Worm (Caenorhabditis elegans) whole organism, L4 larva: ENCODE data around the gene trpp-3.

Experiments used
- fkh-10 ChIP-seq: fragments of 150-350 bp; optimal IDR thresholded peaks from 2 replicates; lab custom pipeline; 2014; ENCODE audit warnings: missing biosample characterization, missing genetic modification reagents, missing genetic modification characterization
- lir-3 ChIP-seq: sonication (generic microtip); optimal IDR thresholded peaks from 2 replicates; lab custom pipeline; 2016; ENCODE audit warnings: mild to moderate bottlenecking, missing genetic modification characterization, missing compliant biosample characterization
- mdl-1 ChIP-seq, 2 experiments: fragments of 150-350 bp in 1 of 2; sonication (generic microtip) in 1 of 2; optimal IDR thresholded peaks; 2 replicates each; lab custom pipeline; 2014 to 2017; ENCODE audit warnings: missing biosample characterization in 2 of 2, missing genetic modification characterization in 2 of 2

DNA sequence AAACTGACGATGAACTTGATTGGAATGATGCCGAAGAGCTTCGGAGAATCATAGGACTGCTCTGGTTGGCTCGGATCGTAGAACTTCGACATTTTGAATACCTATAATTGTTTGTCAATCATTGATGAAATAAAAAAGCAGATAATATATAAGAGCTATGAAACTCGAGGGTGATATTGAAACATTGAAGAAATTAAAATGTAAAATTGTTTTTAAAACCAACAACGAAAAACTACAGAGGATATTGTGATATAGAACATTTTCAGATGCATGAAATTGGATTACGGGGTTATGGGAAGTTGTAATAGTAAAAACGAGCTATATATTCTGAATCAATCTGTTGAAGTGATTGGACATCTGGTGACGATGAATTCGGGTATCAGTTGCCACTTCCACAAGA is 39.1 kb downstream of the trpp-3 start, which contains the start of gene C48B4.10:
- TF ChIP-seq mdl-1 (tag; optimal IDR thresholded peaks at IDR 0.05; lab: Kevin White, UChicago) (no peak), fkh-10 (GFP tag; lab: Kevin White, UChicago) (no peak), lir-3 (tag; lab: Kevin White, UChicago) (no peak)
